Fruit fly (Drosophila melanogaster) Kc167 (cell line): Measurements from ENCODE around the gene CG17931.

Source experiments
- Myc ChIP-seq: fragments of >200 bp; optimal IDR thresholded peaks from 2 replicates; lab custom pipeline; 2017; ENCODE audit warnings: missing external identifiers
- Sin3A ChIP-seq: fragments of >200 bp; optimal IDR thresholded peaks from 2 replicates; lab custom pipeline; 2018; ENCODE audit warnings: missing external identifiers
- h ChIP-seq: fragments of >200 bp; optimal IDR thresholded peaks from 3 replicates; lab custom pipeline; 2018; ENCODE audit warnings: missing external identifiers
- insv ChIP-seq: fragments of >200 bp; optimal IDR thresholded peaks from 3 replicates; lab custom pipeline; 2018; ENCODE audit warnings: missing external identifiers
- psq ChIP-seq: fragments of >200 bp; optimal IDR thresholded peaks from 2 replicates; lab custom pipeline; 2017; ENCODE audit warnings: missing external identifiers
- ttk ChIP-seq: sonication (Bioruptor generic); optimal IDR thresholded peaks from 2 replicates; lab custom pipeline; 2017; ENCODE audit warnings: missing external identifiers

Gene CG17931

dm6 chr3R:16331809-16332343 lies 27.4 kb downstream of the CG17931 start:
- no peak for TF ChIP-seq ttk (lab: Kevin White, UChicago)
- TF ChIP-seq insv (lab: Kevin White, UChicago): no peak
- no peak for TF ChIP-seq Myc (lab: Kevin White, UChicago)
- TF ChIP-seq psq (lab: Kevin White, UChicago): no peak
- TF ChIP-seq h (lab: Kevin White, UChicago): no peak
- no peak for TF ChIP-seq Sin3A

dm6 chr3R:16329797-16330196 lies 29.5 kb downstream of the CG17931 start:
- TF ChIP-seq Myc (lab: Kevin White, UChicago): no peak
- no peak for TF ChIP-seq psq (lab: Kevin White, UChicago)
- TF ChIP-seq ttk (lab: Kevin White, UChicago): no peak
- TF ChIP-seq insv (lab: Kevin White, UChicago): no peak
- no peak for TF ChIP-seq h (lab: Kevin White, UChicago)
- no peak for TF ChIP-seq Sin3A

DNA sequence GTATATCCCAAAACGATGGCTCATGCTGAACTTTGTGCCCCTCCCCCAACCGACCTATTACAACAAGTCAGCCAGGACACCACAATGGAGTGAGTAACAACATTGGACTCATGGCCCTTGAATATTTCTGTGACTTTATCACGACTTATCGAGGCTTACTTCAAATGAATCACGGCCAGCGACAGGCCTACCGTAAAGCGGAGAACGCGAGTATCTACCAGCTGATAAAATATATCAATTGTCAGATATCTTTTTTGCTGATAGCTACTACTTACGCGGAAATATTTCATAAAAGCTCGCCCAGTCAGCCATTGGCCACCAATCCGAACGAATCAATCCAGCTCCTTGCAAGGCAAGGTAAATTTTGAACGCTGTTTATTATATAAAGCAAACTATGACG lies 31.7 kb downstream of the CG17931 start, which contains the start of gene CG17930:
Gene CG17930 (plus strand): TSS at position 301 of the 400 bp plus-strand sequence.
- TF ChIP-seq ttk (lab: Kevin White, UChicago) (no peak), h (lab: Kevin White, UChicago) (no peak), Myc (lab: Kevin White, UChicago) (no peak), psq (lab: Kevin White, UChicago) (no peak), insv (lab: Kevin White, UChicago) (no peak), Sin3A (no peak)

- no peak for TF ChIP-seq h (lab: Kevin White, UChicago)
- TF ChIP-seq psq (lab: Kevin White, UChicago): no peak
- TF ChIP-seq Sin3A: no peak
- no peak for TF ChIP-seq Myc (lab: Kevin White, UChicago)
- TF ChIP-seq ttk (lab: Kevin White, UChicago): no peak
- TF ChIP-seq insv (lab: Kevin White, UChicago): no peak
Measured at dm6 chr3R:16325192-16325591, 34.1 kb downstream of the CG17931 start, which contains the start of gene CG17929. Gene CG17929, plus strand, starts transcription at chr3R:16325492.

dm6 chr3R:16323093-16323492 lies 36.2 kb downstream of the CG17931 start, which contains the start of gene CG6901:
Gene CG6901, plus strand, starts transcription at chr3R:16323415.
- TF ChIP-seq ttk (lab: Kevin White, UChicago): no peak

dm6 chr3R:16321538-16321937 lies 37.7 kb downstream of the CG17931 start, which contains the start of gene CG44044:
Gene CG44044, plus strand, starts transcription at chr3R:16321838.
- no peak for TF ChIP-seq h (lab: Kevin White, UChicago)

dm6 chr3R:16316747-16317146 lies 42.5 kb downstream of the CG17931 start:
- no peak for TF ChIP-seq ttk (lab: Kevin White, UChicago)
- no peak for TF ChIP-seq Myc (lab: Kevin White, UChicago)
- TF ChIP-seq psq (lab: Kevin White, UChicago): no peak
- no peak for TF ChIP-seq h (lab: Kevin White, UChicago)

DNA sequence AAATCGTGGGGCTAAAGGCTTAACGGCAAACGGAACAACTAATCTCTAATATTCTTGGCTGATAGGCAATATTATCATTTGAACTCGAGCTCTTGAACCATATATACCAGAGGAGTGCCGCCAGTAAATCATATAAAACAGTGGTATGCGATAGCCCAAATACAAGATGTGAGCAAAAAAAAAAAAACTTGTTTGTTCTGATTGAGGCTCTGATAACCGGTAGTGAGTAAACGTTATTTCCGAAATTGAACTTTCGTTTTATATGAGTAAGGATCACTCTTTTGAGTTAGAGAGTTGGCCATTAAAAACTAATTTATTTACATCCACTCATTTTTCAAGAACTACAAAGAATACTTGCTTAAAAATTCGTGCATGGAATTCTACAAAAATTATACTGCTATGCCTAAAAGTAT lies 49.2 kb downstream of the CG17931 start:
- no peak for TF ChIP-seq ttk (lab: Kevin White, UChicago)
- no peak for TF ChIP-seq Myc (lab: Kevin White, UChicago)

dm6 chr3R:16309302-16310080 lies 49.8 kb downstream of the CG17931 start:
- no peak for TF ChIP-seq insv (lab: Kevin White, UChicago)
- no peak for TF ChIP-seq psq (lab: Kevin White, UChicago)
- TF ChIP-seq ttk (lab: Kevin White, UChicago): no peak

DNA sequence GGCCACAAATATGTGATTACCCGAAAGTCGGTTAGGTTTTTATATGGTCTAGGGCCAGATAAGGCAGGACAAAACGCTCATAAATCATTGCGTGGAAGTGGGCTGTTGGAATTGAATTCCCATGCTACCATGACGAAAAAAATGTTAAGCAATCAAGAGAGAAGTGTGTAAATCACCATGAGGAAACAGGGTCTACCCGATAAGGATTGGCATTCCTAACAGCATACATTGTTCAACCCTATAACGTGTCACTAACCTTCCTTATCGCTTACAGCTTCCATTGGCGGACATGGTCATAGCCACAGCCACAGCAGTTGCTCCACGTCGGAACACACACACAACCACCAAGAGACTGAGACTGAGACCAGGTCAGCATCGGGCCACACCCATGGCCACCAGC lies 51.2 kb downstream of the CG17931 start:
- TF ChIP-seq insv (lab: Kevin White, UChicago) (no peak), ttk (lab: Kevin White, UChicago) (no peak), Myc (lab: Kevin White, UChicago) (no peak)
